Worm (Caenorhabditis elegans): ENCODE measurements around the gene alh-8.

DNA sequence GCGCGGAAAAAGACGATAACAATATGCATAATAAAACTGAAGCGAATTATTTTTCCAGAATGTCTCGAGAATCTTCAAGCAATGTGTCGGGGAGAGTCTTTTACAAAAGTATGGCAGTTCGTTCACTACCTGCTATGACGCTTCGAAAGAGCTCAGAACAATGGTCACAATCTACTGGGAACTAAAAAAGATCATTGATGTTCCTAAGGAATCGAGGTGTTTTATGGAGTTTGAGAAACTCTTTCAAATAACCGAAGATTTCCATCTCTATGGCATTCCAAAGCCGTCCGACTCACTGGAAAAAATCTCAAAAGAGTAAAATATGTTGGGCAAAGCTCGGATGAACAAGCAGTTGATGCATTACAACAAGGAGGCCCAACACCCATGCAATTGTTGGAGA lies 43.5 kb downstream of the alh-8 start, which contains the start of gene F44E5.15:
- no peak for TF ChIP-seq ama-1 (optimal IDR thresholded peaks at IDR 0.05)
- TF ChIP-seq ceh-36 (tag; optimal IDR thresholded peaks at IDR 0.05), result no peak
- no peak for TF ChIP-seq pes-1 (GFP tag; IDR thresholded peaks at IDR 0.05)
- TF ChIP-seq hmbx-1 (tag; optimal IDR thresholded peaks at IDR 0.05), result no peak
- TF ChIP-seq tbx-11 (GFP tag; IDR thresholded peaks at IDR 0.05), result no peak
- no peak for TF ChIP-seq aly-1 (tag; optimal IDR thresholded peaks at IDR 0.05)
- TF ChIP-seq scrt-1 (GFP tag; IDR thresholded peaks at IDR 0.05), result no peak
- TF ChIP-seq B0310.2 (tag; optimal IDR thresholded peaks at IDR 0.05), result no peak
- TF ChIP-seq tbx-37 (GFP tag; conservative IDR thresholded peaks at IDR 0.05), result no peak
- no peak for TF ChIP-seq ceh-13 (GFP tag; optimal IDR thresholded peaks at IDR 0.05)
